Worm (Caenorhabditis elegans) whole organism, late embryonic: Measurements from ENCODE around the gene Y34B4A.2.
A peak's percentile ranks its signal among the peaks of the same experiment; 100 is the strongest.

ENCODE experiments used
- C08G9.2 ChIP-seq: sonication (generic microtip); optimal IDR thresholded peaks from 2 replicates; lab custom pipeline; 2016; ENCODE audit warnings: mild to moderate bottlenecking, missing genetic modification characterization, moderate library complexity, missing compliant biosample characterization
- C38D4.7 ChIP-seq: fragments of 200-800 bp; sonication (Bioruptor generic); optimal IDR thresholded peaks from 2 replicates; lab custom pipeline; 2018; ENCODE audit warnings: mild to moderate bottlenecking, missing genetic modification characterization, moderate library complexity, missing compliant biosample characterization
- K02D7.2 ChIP-seq: sonication (generic microtip); optimal IDR thresholded peaks from 2 replicates; lab custom pipeline; 2017; ENCODE audit warnings: mild to moderate bottlenecking, missing genetic modification characterization, missing compliant biosample characterization
- K09A11.1 ChIP-seq: sonication (generic microtip); optimal IDR thresholded peaks from 2 replicates; lab custom pipeline; 2017; ENCODE audit warnings: antibody characterized with exemption, mild to moderate bottlenecking, missing genetic modification characterization, missing compliant biosample characterization; ENCODE audit not compliant: insufficient read depth
- T23F11.4 ChIP-seq: fragments of 200-800 bp; sonication (Bioruptor generic); optimal IDR thresholded peaks from 2 replicates; lab custom pipeline; 2018; ENCODE audit warnings: mild to moderate bottlenecking, missing genetic modification characterization, missing compliant biosample characterization
- ahr-1 ChIP-seq: sonication (generic microtip); optimal IDR thresholded peaks from 2 replicates; lab custom pipeline; 2016; ENCODE audit warnings: missing genetic modification characterization, missing compliant biosample characterization
- ceh-14 ChIP-seq: sonication (generic microtip); optimal IDR thresholded peaks from 2 replicates; lab custom pipeline; 2016; ENCODE audit warnings: missing genotype, missing genetic modification characterization, missing compliant biosample characterization
- ceh-31 ChIP-seq: sonication (generic microtip); optimal IDR thresholded peaks from 2 replicates; lab custom pipeline; 2016; ENCODE audit warnings: missing genetic modification characterization, missing compliant biosample characterization
- ceh-6 ChIP-seq: fragments of 200-800 bp; sonication (Bioruptor generic); optimal IDR thresholded peaks from 2 replicates; lab custom pipeline; 2018; ENCODE audit warnings: mild to moderate bottlenecking, missing genetic modification characterization, missing compliant biosample characterization
- che-1 ChIP-seq: sonication (generic microtip); optimal IDR thresholded peaks from 2 replicates; lab custom pipeline; 2016; ENCODE audit warnings: mild to moderate bottlenecking, missing genetic modification characterization, missing compliant biosample characterization
- dmd-4 ChIP-seq: sonication (generic microtip); optimal IDR thresholded peaks from 2 replicates; lab custom pipeline; 2016; ENCODE audit warnings: borderline replicate concordance, missing genetic modification characterization, missing compliant biosample characterization
- dve-1 ChIP-seq: sonication (generic microtip); optimal IDR thresholded peaks from 2 replicates; lab custom pipeline; 2017; ENCODE audit warnings: antibody characterized with exemption, mild to moderate bottlenecking, missing genetic modification characterization, missing compliant biosample characterization
- elt-2 ChIP-seq: sonication (generic microtip); optimal IDR thresholded peaks from 2 replicates; lab custom pipeline; 2016; ENCODE audit warnings: missing genetic modification reagents, missing genetic modification characterization, missing compliant biosample characterization
- gmeb-2 ChIP-seq: sonication (generic microtip); optimal IDR thresholded peaks from 2 replicates; lab custom pipeline; 2016; ENCODE audit warnings: missing genetic modification characterization, inconsistent platforms, missing compliant biosample characterization
- hlh-15 ChIP-seq: sonication (generic microtip); optimal IDR thresholded peaks from 2 replicates; lab custom pipeline; 2016; ENCODE audit warnings: missing genetic modification characterization, missing compliant biosample characterization
- mec-3 ChIP-seq: sonication (generic microtip); optimal IDR thresholded peaks from 2 replicates; lab custom pipeline; 2016; ENCODE audit warnings: borderline replicate concordance, missing genetic modification characterization, missing compliant biosample characterization
- nhr-11 ChIP-seq: fragments of 150-350 bp; optimal IDR thresholded peaks from 2 replicates; lab custom pipeline; 2014; ENCODE audit warnings: missing biosample characterization, missing genetic modification characterization
- nhr-232 ChIP-seq: sonication (generic microtip); optimal IDR thresholded peaks from 2 replicates; lab custom pipeline; 2016; ENCODE audit warnings: missing genetic modification characterization, missing compliant biosample characterization
- npax-4 ChIP-seq: sonication (generic microtip); optimal IDR thresholded peaks from 2 replicates; lab custom pipeline; 2016; ENCODE audit warnings: missing genetic modification characterization, missing compliant biosample characterization
- odd-2 ChIP-seq: sonication (generic microtip); optimal IDR thresholded peaks from 2 replicates; lab custom pipeline; 2017; ENCODE audit warnings: antibody characterized with exemption, mild to moderate bottlenecking, missing genetic modification characterization, missing compliant biosample characterization
- pag-3 ChIP-seq: sonication (generic microtip); optimal IDR thresholded peaks from 2 replicates; lab custom pipeline; 2016; ENCODE audit warnings: missing compliant biosample characterization, missing genetic modification characterization, borderline replicate concordance
- ref-2 ChIP-seq: sonication (generic microtip); optimal IDR thresholded peaks from 2 replicates; lab custom pipeline; 2016; ENCODE audit warnings: missing genetic modification characterization, missing compliant biosample characterization
- rnt-1 ChIP-seq: sonication (generic microtip); optimal IDR thresholded peaks from 2 replicates; lab custom pipeline; 2016; ENCODE audit warnings: missing genetic modification characterization, missing compliant biosample characterization
- sdc-2 ChIP-seq: sonication (generic microtip); optimal IDR thresholded peaks from 2 replicates; lab custom pipeline; 2016; ENCODE audit warnings: missing genotype, missing genetic modification characterization, missing compliant biosample characterization
- sox-4 ChIP-seq: sonication (generic microtip); optimal IDR thresholded peaks from 2 replicates; lab custom pipeline; 2017; ENCODE audit warnings: mild to moderate bottlenecking, missing genetic modification characterization, inconsistent platforms, missing compliant biosample characterization
- syd-9 ChIP-seq: sonication (generic microtip); optimal IDR thresholded peaks from 2 replicates; lab custom pipeline; 2016; ENCODE audit warnings: mild to moderate bottlenecking, missing genetic modification characterization, moderate library complexity, missing compliant biosample characterization
- tbx-7 ChIP-seq: sonication (generic microtip); optimal IDR thresholded peaks from 2 replicates; lab custom pipeline; 2016; ENCODE audit warnings: missing genotype, missing genetic modification characterization, missing compliant biosample characterization
- ttx-3 ChIP-seq: sonication (generic microtip); optimal IDR thresholded peaks from 2 replicates; lab custom pipeline; 2016; ENCODE audit warnings: missing genetic modification reagents, missing genetic modification characterization, missing compliant biosample characterization
- unc-3 ChIP-seq, 2 experiments: fragments of 200-800 bp in 1 of 2; sonication (Bioruptor generic) in 1 of 2; sonication (generic microtip) in 1 of 2; conservative IDR thresholded peaks in 1 of 2; optimal IDR thresholded peaks in 1 of 2; 2 replicates each; pipeline versions ENCODE4 v1.3.6 to Lab custom; 2016 to 2022; ENCODE audit warnings: missing compliant biosample characterization in 2 of 2, missing genetic modification characterization in 2 of 2, missing genetic modification reagents in 1 of 2
- unc-42 ChIP-seq: sonication (generic microtip); optimal IDR thresholded peaks from 2 replicates; lab custom pipeline; 2016; ENCODE audit warnings: missing genotype, missing genetic modification characterization, missing compliant biosample characterization
- unc-55 ChIP-seq: sonication (generic microtip); optimal IDR thresholded peaks from 2 replicates; lab custom pipeline; 2017; ENCODE audit warnings: missing biosample characterization, missing genetic modification reagents, missing genetic modification characterization
- ztf-16 ChIP-seq: sonication (generic microtip); optimal IDR thresholded peaks from 2 replicates; lab custom pipeline; 2017; ENCODE audit warnings: missing genetic modification characterization, missing compliant biosample characterization

Gene Y34B4A.2

DNA sequence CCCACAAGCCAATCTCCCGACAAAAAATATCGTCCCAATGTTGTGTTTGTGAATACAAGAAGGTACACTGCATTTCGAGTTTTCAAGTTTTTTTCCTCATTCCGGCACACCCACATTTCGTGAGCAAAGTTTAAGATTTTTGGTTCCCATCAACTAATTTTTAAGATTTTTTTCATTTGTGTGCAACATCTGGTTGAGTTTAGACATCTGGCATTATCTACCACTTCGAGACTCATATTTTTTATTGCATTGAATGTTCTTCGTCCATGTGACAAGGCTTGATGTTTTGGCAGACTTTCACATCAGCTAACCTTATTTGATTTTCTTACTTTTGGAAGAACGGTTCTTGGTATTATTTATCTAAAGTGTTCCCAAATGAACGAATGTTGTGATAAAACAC, 18.9 kb upstream of the Y34B4A.2 start:
- TF ChIP-seq dve-1 (tag; lab: Kevin White, UChicago) (no peak), C08G9.2 (no peak), nhr-11 (tag; lab: Kevin White, UChicago) (no peak), K09A11.1 (tag; lab: Kevin White, UChicago) (no peak), sdc-2 (tag; lab: Kevin White, UChicago) (no peak), ttx-3 (tag; lab: Kevin White, UChicago) (no peak), ceh-14 (no peak), odd-2 (no peak), elt-2 (tag; lab: Kevin White, UChicago) (no peak), tbx-7 (tag; lab: Kevin White, UChicago) (no peak), mec-3 (tag; lab: Kevin White, UChicago) (no peak), dmd-4 (tag; lab: Kevin White, UChicago) (no peak), ztf-16 (no peak), pag-3 (tag; lab: Kevin White, UChicago) (no peak)

DNA sequence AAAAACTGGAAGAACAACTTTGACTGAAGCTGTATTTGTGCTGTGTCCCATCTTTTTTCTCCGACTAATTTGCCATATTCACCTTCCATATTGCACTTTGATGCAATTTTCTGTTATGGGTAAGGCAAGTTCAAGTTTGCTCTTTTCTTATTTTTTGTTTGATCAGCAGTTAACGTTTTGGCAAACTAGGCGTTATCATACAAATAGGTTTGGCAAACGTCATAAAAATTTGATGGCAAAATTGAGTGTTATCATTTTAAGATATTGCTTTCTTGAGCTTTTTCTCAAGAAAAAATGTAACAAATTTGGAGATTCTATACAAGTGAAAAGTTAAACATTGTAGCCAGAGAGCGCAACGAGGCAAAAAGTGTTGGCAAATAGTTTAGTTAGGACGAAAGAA, 17.3 kb upstream of the Y34B4A.2 start:
- no peak for TF ChIP-seq che-1
- TF ChIP-seq sdc-2 (tag; lab: Kevin White, UChicago) = peak; percentile 20
- TF ChIP-seq elt-2 (tag; lab: Kevin White, UChicago) = peak; percentile 22

DNA sequence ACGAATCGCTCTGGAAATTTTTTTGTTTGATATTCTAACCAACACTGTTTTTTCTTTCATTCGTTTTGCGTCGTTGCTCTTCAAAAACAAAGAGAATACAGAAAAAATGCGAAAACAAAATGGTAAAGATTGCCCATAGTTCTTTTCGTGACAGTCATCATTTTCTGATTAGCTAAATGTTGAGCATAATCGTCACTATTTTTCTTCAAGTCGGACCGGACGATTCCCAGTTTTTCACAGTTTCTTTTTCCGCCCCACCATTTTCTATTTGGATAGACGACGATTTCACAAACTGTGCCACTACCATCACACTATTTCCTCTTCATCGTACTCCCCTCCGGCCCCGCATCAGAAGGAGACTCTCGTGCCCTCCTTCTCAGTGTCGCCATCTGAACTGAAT, 15.7 kb upstream of the Y34B4A.2 start:
- no peak for TF ChIP-seq ahr-1 (tag; lab: Kevin White, UChicago)
- TF ChIP-seq unc-42 (tag; lab: Kevin White, UChicago) = no peak
- TF ChIP-seq nhr-232 (tag; lab: Kevin White, UChicago) = no peak
- TF ChIP-seq syd-9 (tag; lab: Kevin White, UChicago) = no peak
- no peak for TF ChIP-seq sox-4 (tag; lab: Kevin White, UChicago)

DNA sequence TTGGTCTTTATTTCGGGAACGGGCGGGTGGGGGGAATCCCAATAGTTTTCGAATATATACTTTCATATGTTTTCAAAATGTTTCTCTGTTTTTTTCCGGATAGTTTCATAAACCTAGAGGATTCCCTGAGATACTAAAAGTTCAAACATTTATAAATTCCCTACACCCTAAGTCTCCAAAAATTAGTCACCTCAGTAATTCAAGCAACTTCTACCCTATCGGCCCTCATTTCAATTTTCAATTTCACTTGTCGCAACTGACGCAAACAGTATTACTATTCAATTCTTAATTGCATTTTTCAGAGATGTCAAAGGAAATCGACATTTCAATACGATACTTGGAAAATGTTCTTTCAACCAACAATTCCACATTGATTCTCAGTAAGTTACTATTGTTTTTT, 15.3 kb upstream of the Y34B4A.2 start, which contains the start of gene Y34B4A.4:
TSS of gene Y34B4A.4 (plus strand) at position 301 of the 400 bp plus-strand sequence.
- TF ChIP-seq ttx-3 (tag; lab: Kevin White, UChicago) (no peak), dmd-4 (tag; lab: Kevin White, UChicago) (no peak), C38D4.7 (GFP tag; lab: Kevin White, UChicago) (no peak), ceh-31 (tag; lab: Kevin White, UChicago) (no peak), rnt-1 (no peak), tbx-7 (tag; lab: Kevin White, UChicago) (no peak), ceh-6 (GFP tag; lab: Kevin White, UChicago) (no peak), K09A11.1 (tag; lab: Kevin White, UChicago) (no peak), T23F11.4 (no peak), unc-3 (GFP tag; conservative IDR thresholded peaks at IDR 0.05; lab: Robert Waterston, UW) (no peak), unc-3 (tag; optimal IDR thresholded peaks at IDR 0.05; lab: Kevin White, UChicago) (no peak), ref-2 (no peak), hlh-15 (tag; lab: Kevin White, UChicago) (no peak), che-1 (no peak), syd-9 (tag; lab: Kevin White, UChicago) (no peak), elt-2 (tag; lab: Kevin White, UChicago) (no peak), unc-55 (GFP tag; lab: Kevin White, UChicago) (no peak), gmeb-2 (tag; lab: Kevin White, UChicago) (no peak), unc-42 (tag; lab: Kevin White, UChicago) (no peak)
- TF ChIP-seq, all 69 proteins: peak for 0

DNA sequence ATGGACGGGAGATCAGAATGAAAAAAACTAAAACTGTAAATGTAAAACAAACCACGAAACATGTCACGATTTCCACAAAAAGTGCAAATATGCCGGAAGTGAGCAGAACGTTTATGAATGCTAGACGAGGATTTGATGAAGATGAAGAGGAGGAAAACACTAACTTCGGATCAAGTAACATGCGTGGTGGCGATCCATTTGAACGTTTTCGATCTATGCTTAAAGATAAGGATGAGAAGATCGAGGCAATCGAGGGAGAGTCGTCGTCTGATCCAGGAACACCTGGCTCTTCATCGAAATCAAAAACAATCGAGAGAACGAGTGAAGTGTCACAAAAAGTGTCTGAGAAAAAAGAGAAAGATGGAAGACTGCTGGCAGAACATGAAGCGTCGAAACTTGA, 13.9 kb upstream of the Y34B4A.2 start:
- TF ChIP-seq K02D7.2 (no peak), npax-4 (tag; lab: Kevin White, UChicago) (no peak), K09A11.1 (tag; lab: Kevin White, UChicago) (no peak), ceh-31 (tag; lab: Kevin White, UChicago) (no peak), nhr-11 (tag; lab: Kevin White, UChicago) (no peak), dve-1 (tag; lab: Kevin White, UChicago) (no peak)
